Worm (Caenorhabditis elegans): ENCODE data around the gene F47F2.3.

Gene F47F2.3

ce11 chrX:3853901-3854300 lies 41.6 kb downstream of the F47F2.3 start (continued):
- TF ChIP-seq gmeb-1 (tag; optimal IDR thresholded peaks at IDR 0.05) (no peak), lin-13 (GFP tag; optimal IDR thresholded peaks at IDR 0.05) (no peak), elt-1 (tag; optimal IDR thresholded peaks at IDR 0.05) (no peak), egl-27 (tag; optimal IDR thresholded peaks at IDR 0.05) (no peak), nhr-77 (tag; optimal IDR thresholded peaks at IDR 0.05) (no peak), aly-2 (tag; optimal IDR thresholded peaks at IDR 0.05) (no peak), unc-39 (tag; optimal IDR thresholded peaks at IDR 0.05) (no peak)

Measured in whole organism, L2 larva.